Worm (Caenorhabditis elegans) whole organism, late embryonic: ENCODE results near the gene lron-13.

Source experiments
- C08G9.2 ChIP-seq: sonication (generic microtip); optimal IDR thresholded peaks from 2 replicates; lab custom pipeline; 2016; ENCODE audit warnings: mild to moderate bottlenecking, missing genetic modification characterization, moderate library complexity, missing compliant biosample characterization
- C38D4.7 ChIP-seq: fragments of 200-800 bp; sonication (Bioruptor generic); optimal IDR thresholded peaks from 2 replicates; lab custom pipeline; 2018; ENCODE audit warnings: mild to moderate bottlenecking, missing genetic modification characterization, moderate library complexity, missing compliant biosample characterization
- F13H6.1 ChIP-seq: sonication (generic microtip); optimal IDR thresholded peaks from 2 replicates; lab custom pipeline; 2016; ENCODE audit warnings: missing genetic modification characterization, missing compliant biosample characterization
- K02D7.2 ChIP-seq: sonication (generic microtip); optimal IDR thresholded peaks from 2 replicates; lab custom pipeline; 2017; ENCODE audit warnings: mild to moderate bottlenecking, missing genetic modification characterization, missing compliant biosample characterization
- K09A11.1 ChIP-seq: sonication (generic microtip); optimal IDR thresholded peaks from 2 replicates; lab custom pipeline; 2017; ENCODE audit warnings: antibody characterized with exemption, mild to moderate bottlenecking, missing genetic modification characterization, missing compliant biosample characterization; ENCODE audit not compliant: insufficient read depth
- Y22D7AL.16 ChIP-seq: sonication (generic microtip); optimal IDR thresholded peaks from 2 replicates; lab custom pipeline; 2016; ENCODE audit warnings: missing genetic modification characterization, missing compliant biosample characterization
- ceh-14 ChIP-seq: sonication (generic microtip); optimal IDR thresholded peaks from 2 replicates; lab custom pipeline; 2016; ENCODE audit warnings: missing genotype, missing genetic modification characterization, missing compliant biosample characterization
- ceh-19 ChIP-seq: fragments of 200-800 bp; sonication (Bioruptor generic); optimal IDR thresholded peaks from 2 replicates; lab custom pipeline; 2018; ENCODE audit warnings: mild to moderate bottlenecking, missing genetic modification characterization, missing compliant biosample characterization
- ceh-2 ChIP-seq: sonication (generic microtip); optimal IDR thresholded peaks from 2 replicates; lab custom pipeline; 2016; ENCODE audit warnings: missing genotype, missing genetic modification characterization, missing compliant biosample characterization
- ceh-30 ChIP-seq: fragments of 150-350 bp; optimal IDR thresholded peaks from 2 replicates; lab custom pipeline; 2014; ENCODE audit warnings: missing biosample characterization, missing genetic modification characterization
- ceh-31 ChIP-seq: sonication (generic microtip); optimal IDR thresholded peaks from 2 replicates; lab custom pipeline; 2016; ENCODE audit warnings: missing genetic modification characterization, missing compliant biosample characterization
- ceh-34 ChIP-seq: sonication (generic microtip); optimal IDR thresholded peaks from 2 replicates; lab custom pipeline; 2016; ENCODE audit warnings: mild to moderate bottlenecking, missing genetic modification characterization, missing compliant biosample characterization
- ceh-45 ChIP-seq: fragments of 200-800 bp; sonication (Bioruptor generic); IDR thresholded peaks from 2 replicates; pipeline ENCODE4 v1.3.6; 2022; ENCODE audit warnings: missing genetic modification reagents, missing genetic modification characterization, missing compliant biosample characterization
- ceh-6 ChIP-seq: fragments of 200-800 bp; sonication (Bioruptor generic); optimal IDR thresholded peaks from 2 replicates; lab custom pipeline; 2018; ENCODE audit warnings: mild to moderate bottlenecking, missing genetic modification characterization, missing compliant biosample characterization
- che-1 ChIP-seq: sonication (generic microtip); optimal IDR thresholded peaks from 2 replicates; lab custom pipeline; 2016; ENCODE audit warnings: mild to moderate bottlenecking, missing genetic modification characterization, missing compliant biosample characterization
- elt-2 ChIP-seq: sonication (generic microtip); optimal IDR thresholded peaks from 2 replicates; lab custom pipeline; 2016; ENCODE audit warnings: missing genetic modification reagents, missing genetic modification characterization, missing compliant biosample characterization
- elt-4 ChIP-seq: sonication (generic microtip); optimal IDR thresholded peaks from 2 replicates; lab custom pipeline; 2016; ENCODE audit warnings: missing genetic modification characterization, missing compliant biosample characterization
- fax-1 ChIP-seq: sonication (generic microtip); optimal IDR thresholded peaks from 2 replicates; lab custom pipeline; 2016; ENCODE audit warnings: missing genotype, missing genetic modification characterization, missing compliant biosample characterization
- fkh-10 ChIP-seq: fragments of 150-350 bp; optimal IDR thresholded peaks from 2 replicates; lab custom pipeline; 2014; ENCODE audit warnings: missing biosample characterization, missing genetic modification reagents, missing genetic modification characterization
- hlh-13 ChIP-seq: fragments of 200-800 bp; sonication (Bioruptor generic); optimal IDR thresholded peaks from 2 replicates; lab custom pipeline; 2018; ENCODE audit warnings: mild to moderate bottlenecking, missing genetic modification characterization, missing compliant biosample characterization
- hlh-8 ChIP-seq: sonication (generic microtip); optimal IDR thresholded peaks from 2 replicates; lab custom pipeline; 2016; ENCODE audit warnings: missing genotype, missing genetic modification characterization, missing compliant biosample characterization
- lim-6 ChIP-seq: sonication (generic microtip); optimal IDR thresholded peaks from 2 replicates; lab custom pipeline; 2016; ENCODE audit warnings: missing genetic modification characterization, missing compliant biosample characterization
- mec-3 ChIP-seq: sonication (generic microtip); optimal IDR thresholded peaks from 2 replicates; lab custom pipeline; 2016; ENCODE audit warnings: borderline replicate concordance, missing genetic modification characterization, missing compliant biosample characterization
- npax-4 ChIP-seq: sonication (generic microtip); optimal IDR thresholded peaks from 2 replicates; lab custom pipeline; 2016; ENCODE audit warnings: missing genetic modification characterization, missing compliant biosample characterization
- odd-2 ChIP-seq: sonication (generic microtip); optimal IDR thresholded peaks from 2 replicates; lab custom pipeline; 2017; ENCODE audit warnings: antibody characterized with exemption, mild to moderate bottlenecking, missing genetic modification characterization, missing compliant biosample characterization
- pat-9 ChIP-seq: fragments of 200-800 bp; sonication (Bioruptor generic); optimal IDR thresholded peaks from 2 replicates; lab custom pipeline; 2018; ENCODE audit warnings: mild to moderate bottlenecking, missing genetic modification characterization, moderate library complexity, missing compliant biosample characterization
- pha-2 ChIP-seq: sonication (generic microtip); optimal IDR thresholded peaks from 2 replicates; lab custom pipeline; 2017; ENCODE audit warnings: mild to moderate bottlenecking, missing genetic modification characterization, missing compliant biosample characterization
- pha-4 ChIP-seq: fragments of 150-350 bp; optimal IDR thresholded peaks from 2 replicates; lab custom pipeline; 2018; ENCODE audit warnings: missing biosample characterization, missing genetic modification reagents, missing genetic modification characterization
- pqm-1 ChIP-seq: sonication (generic microtip); optimal IDR thresholded peaks from 2 replicates; lab custom pipeline; 2016; ENCODE audit warnings: missing genetic modification characterization, missing compliant biosample characterization
- pros-1 ChIP-seq: fragments of 150-350 bp; optimal IDR thresholded peaks from 2 replicates; lab custom pipeline; 2014; ENCODE audit warnings: missing biosample characterization, missing genetic modification reagents, missing genetic modification characterization
- ref-2 ChIP-seq: sonication (generic microtip); optimal IDR thresholded peaks from 2 replicates; lab custom pipeline; 2016; ENCODE audit warnings: missing genetic modification characterization, missing compliant biosample characterization
- rnt-1 ChIP-seq: sonication (generic microtip); optimal IDR thresholded peaks from 2 replicates; lab custom pipeline; 2016; ENCODE audit warnings: missing genetic modification characterization, missing compliant biosample characterization
- sdc-2 ChIP-seq: sonication (generic microtip); optimal IDR thresholded peaks from 2 replicates; lab custom pipeline; 2016; ENCODE audit warnings: missing genotype, missing genetic modification characterization, missing compliant biosample characterization
- sox-2 ChIP-seq: fragments of 200-800 bp; sonication (Bioruptor generic); IDR thresholded peaks from 2 replicates; pipeline ENCODE4 v1.3.6; 2022; ENCODE audit warnings: missing genetic modification reagents, missing genetic modification characterization, missing compliant biosample characterization
- sox-4 ChIP-seq: sonication (generic microtip); optimal IDR thresholded peaks from 2 replicates; lab custom pipeline; 2017; ENCODE audit warnings: mild to moderate bottlenecking, missing genetic modification characterization, inconsistent platforms, missing compliant biosample characterization
- syd-9 ChIP-seq: sonication (generic microtip); optimal IDR thresholded peaks from 2 replicates; lab custom pipeline; 2016; ENCODE audit warnings: mild to moderate bottlenecking, missing genetic modification characterization, moderate library complexity, missing compliant biosample characterization
- tbx-2 ChIP-seq: sonication (generic microtip); optimal IDR thresholded peaks from 2 replicates; lab custom pipeline; 2016; ENCODE audit warnings: missing genetic modification characterization, missing compliant biosample characterization
- tbx-7 ChIP-seq: sonication (generic microtip); optimal IDR thresholded peaks from 2 replicates; lab custom pipeline; 2016; ENCODE audit warnings: missing genotype, missing genetic modification characterization, missing compliant biosample characterization
- ttx-3 ChIP-seq: sonication (generic microtip); optimal IDR thresholded peaks from 2 replicates; lab custom pipeline; 2016; ENCODE audit warnings: missing genetic modification reagents, missing genetic modification characterization, missing compliant biosample characterization
- unc-3 ChIP-seq, 2 experiments: fragments of 200-800 bp in 1 of 2; sonication (Bioruptor generic) in 1 of 2; sonication (generic microtip) in 1 of 2; conservative IDR thresholded peaks in 1 of 2; optimal IDR thresholded peaks in 1 of 2; 2 replicates each; pipeline versions ENCODE4 v1.3.6 to Lab custom; 2016 to 2022; ENCODE audit warnings: missing compliant biosample characterization in 2 of 2, missing genetic modification characterization in 2 of 2, missing genetic modification reagents in 1 of 2
- unc-55 ChIP-seq: sonication (generic microtip); optimal IDR thresholded peaks from 2 replicates; lab custom pipeline; 2017; ENCODE audit warnings: missing biosample characterization, missing genetic modification reagents, missing genetic modification characterization
- unc-86 ChIP-seq: sonication (generic microtip); optimal IDR thresholded peaks from 2 replicates; lab custom pipeline; 2016; ENCODE audit warnings: missing genetic modification characterization, missing compliant biosample characterization
- ztf-16 ChIP-seq: sonication (generic microtip); optimal IDR thresholded peaks from 2 replicates; lab custom pipeline; 2017; ENCODE audit warnings: missing genetic modification characterization, missing compliant biosample characterization

lron-13 gene

DNA sequence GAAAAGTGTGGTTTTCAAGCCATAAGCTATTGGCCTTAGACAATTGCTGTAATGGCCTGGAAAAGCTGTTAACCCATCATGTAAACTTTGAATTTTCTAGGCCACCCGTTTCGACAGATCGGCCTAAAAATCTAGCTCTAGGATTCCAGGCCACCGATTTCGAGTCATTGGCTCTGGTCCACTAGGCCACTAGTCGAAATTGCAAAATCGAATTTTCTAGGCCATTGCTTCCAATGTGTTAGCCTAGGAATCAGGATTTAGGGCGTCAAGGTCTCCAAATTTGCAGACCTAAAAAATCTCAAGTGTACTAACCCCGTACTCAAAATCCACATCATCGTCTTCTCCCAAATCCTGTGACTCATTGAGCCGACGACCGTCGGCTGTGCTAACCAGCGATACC is 16.5 kb upstream of the lron-13 start:
- TF ChIP-seq ceh-45 (GFP tag; lab: Robert Waterston, UW) (no peak), F13H6.1 (tag; lab: Kevin White, UChicago) (no peak), ceh-31 (tag; lab: Kevin White, UChicago) (no peak), fax-1 (tag; lab: Kevin White, UChicago) (no peak), pqm-1 (no peak), sox-2 (GFP tag; lab: Robert Waterston, UW) (no peak), unc-86 (tag; lab: Kevin White, UChicago) (no peak), elt-4 (tag; lab: Kevin White, UChicago) (no peak), pha-4 (tag; lab: Kevin White, UChicago) (no peak), pros-1 (tag; lab: Kevin White, UChicago) (no peak), fkh-10 (no peak), pha-2 (no peak), ceh-6 (GFP tag; lab: Kevin White, UChicago) (no peak), K09A11.1 (no peak), K02D7.2 (tag; lab: Kevin White, UChicago) (no peak), pat-9 (tag; lab: Kevin White, UChicago) (no peak), ceh-19 (no peak), ceh-2 (tag; lab: Kevin White, UChicago) (no peak), hlh-8 (no peak)

DNA sequence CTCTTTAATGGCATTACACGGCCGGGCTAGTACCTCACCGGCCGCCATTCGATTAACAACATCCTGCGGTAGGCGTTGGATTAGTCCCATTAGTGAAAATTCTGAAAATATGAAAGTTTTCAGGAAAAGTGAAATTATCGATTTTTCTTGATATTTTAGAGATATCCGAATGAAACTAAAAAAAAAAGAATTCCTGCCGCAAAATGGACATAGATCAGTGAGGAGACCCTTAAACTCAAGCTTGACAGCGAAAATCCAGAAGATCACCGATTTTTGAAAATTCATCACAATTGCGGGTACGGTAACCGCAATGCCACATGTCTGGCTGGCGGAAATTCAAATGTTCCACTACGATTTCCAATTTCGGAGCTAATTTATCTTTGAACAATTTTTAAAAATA is 12.8 kb upstream of the lron-13 start, which contains the start of gene mlh-1:
Gene mlh-1 (minus strand): TSS at position 101 of the 400 bp plus-strand sequence.
- TF ChIP-seq Y22D7AL.16 (tag; lab: Kevin White, UChicago) (no peak), lim-6 (tag; lab: Kevin White, UChicago) (no peak), rnt-1 (tag; lab: Kevin White, UChicago) (no peak), tbx-2 (tag; lab: Kevin White, UChicago) (no peak), ceh-14 (tag; lab: Kevin White, UChicago) (no peak), fax-1 (tag; lab: Kevin White, UChicago) (no peak), ceh-19 (no peak), C38D4.7 (GFP tag; lab: Kevin White, UChicago) (no peak), tbx-7 (no peak), npax-4 (tag; lab: Kevin White, UChicago) (no peak), ceh-30 (tag; lab: Kevin White, UChicago) (no peak), ttx-3 (tag; lab: Kevin White, UChicago) (no peak), unc-3 (GFP tag; conservative IDR thresholded peaks at IDR 0.05; lab: Robert Waterston, UW) (no peak), unc-3 (tag; optimal IDR thresholded peaks at IDR 0.05; lab: Kevin White, UChicago) (no peak), F13H6.1 (tag; lab: Kevin White, UChicago) (no peak), ceh-45 (GFP tag; lab: Robert Waterston, UW) (no peak), odd-2 (tag; lab: Kevin White, UChicago) (no peak), hlh-13 (GFP tag; lab: Kevin White, UChicago) (no peak)
- TF ChIP-seq, all 69 proteins: peak for 0

DNA sequence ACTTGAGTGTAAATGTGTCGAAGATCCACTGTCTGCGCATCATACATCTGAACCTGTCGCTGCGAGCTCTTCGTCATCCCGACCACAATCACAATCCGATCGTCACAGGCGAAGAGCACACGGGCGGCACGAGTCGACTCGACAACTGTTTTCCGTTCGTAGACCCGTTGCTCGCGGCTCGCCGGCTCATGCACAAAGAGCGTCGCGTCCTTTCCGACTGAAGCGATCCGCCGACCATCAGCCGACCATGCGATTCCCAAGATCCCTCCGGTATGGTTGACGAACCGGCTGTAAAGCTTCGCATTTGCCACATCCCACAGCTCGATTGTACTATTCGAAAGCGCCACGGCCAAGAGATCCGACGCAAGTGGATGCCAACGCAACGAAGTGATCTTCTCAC is 8.8 kb upstream of the lron-13 start:
- TF ChIP-seq elt-2 (tag; lab: Kevin White, UChicago), result no peak
- no peak for TF ChIP-seq pqm-1
- TF ChIP-seq unc-3 (GFP tag; conservative IDR thresholded peaks at IDR 0.05; lab: Robert Waterston, UW), result no peak
- no peak for TF ChIP-seq unc-3 (tag; optimal IDR thresholded peaks at IDR 0.05; lab: Kevin White, UChicago)
- TF ChIP-seq ceh-14 (tag; lab: Kevin White, UChicago), result no peak
- no peak for TF ChIP-seq C08G9.2 (tag; lab: Kevin White, UChicago)
- no peak for TF ChIP-seq ceh-34
- TF ChIP-seq sdc-2 (tag; lab: Kevin White, UChicago), result no peak
- TF ChIP-seq unc-55 (GFP tag; lab: Kevin White, UChicago), result no peak
- TF ChIP-seq sox-4 (tag; lab: Kevin White, UChicago), result no peak
- no peak for TF ChIP-seq hlh-13 (GFP tag; lab: Kevin White, UChicago)
- TF ChIP-seq K02D7.2 (tag; lab: Kevin White, UChicago), result no peak
- TF ChIP-seq che-1 (tag; lab: Kevin White, UChicago), result no peak
- no peak for TF ChIP-seq mec-3 (tag; lab: Kevin White, UChicago)
- TF ChIP-seq fax-1 (tag; lab: Kevin White, UChicago), result no peak
- TF ChIP-seq Y22D7AL.16 (tag; lab: Kevin White, UChicago), result no peak
- TF ChIP-seq unc-86 (tag; lab: Kevin White, UChicago), result no peak
- no peak for TF ChIP-seq syd-9 (tag; lab: Kevin White, UChicago)
- TF ChIP-seq ref-2, result no peak
- TF ChIP-seq ztf-16 (tag; lab: Kevin White, UChicago), result no peak
